Fruit fly (Drosophila melanogaster): ENCODE measurements around the gene knrl.

dm6 chr3L:20583919-20584318 is 36.5 kb downstream of the knrl start:
- TF ChIP-seq CG8301 (tag; optimal IDR thresholded peaks at IDR 0.05) (peak; percentile 56), EcR (GFP tag; optimal IDR thresholded peaks at IDR 0.05) (no peak), CG10348 (GFP tag; IDR thresholded peaks at IDR 0.05) (no peak), Snoo (tag; optimal IDR thresholded peaks at IDR 0.05) (no peak), CG9948 (tag; optimal IDR thresholded peaks at IDR 0.05) (no peak)

Data from whole organism, pupa.